Worm (Caenorhabditis elegans): ENCODE measurements around the gene ZK666.4.

DNA sequence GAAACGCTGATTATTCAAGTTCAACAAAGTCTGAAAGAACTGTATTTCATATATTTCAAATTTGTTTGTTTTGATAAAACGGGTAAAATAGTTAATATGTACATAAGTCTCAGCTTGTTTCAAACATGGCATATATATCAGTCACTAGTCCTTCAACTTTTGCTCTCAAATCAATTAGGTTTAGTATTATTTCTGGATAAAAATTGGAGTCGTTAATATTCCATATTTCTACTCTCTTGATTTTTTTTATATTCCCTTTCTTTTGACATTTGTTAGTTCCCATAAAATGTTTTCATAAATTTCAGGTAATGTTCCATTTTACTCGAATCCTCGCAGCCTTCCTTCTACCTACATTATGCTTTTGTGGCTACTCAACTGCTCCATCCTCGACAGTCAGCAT lies 41.2 kb upstream of the ZK666.4 start, which contains the start of gene cut-4:
- no peak for TF ChIP-seq snpc-4 (tag; optimal IDR thresholded peaks at IDR 0.05)
- TF ChIP-seq nhr-77 (tag; optimal IDR thresholded peaks at IDR 0.05), result no peak
- no peak for TF ChIP-seq ama-1 (optimal IDR thresholded peaks at IDR 0.05)
- TF ChIP-seq aly-2 (tag; optimal IDR thresholded peaks at IDR 0.05), result no peak
- TF ChIP-seq nhr-12 (tag; optimal IDR thresholded peaks at IDR 0.05), result no peak
- TF ChIP-seq nhr-25 (tag; optimal IDR thresholded peaks at IDR 0.05), result no peak
- no peak for TF ChIP-seq gmeb-1 (tag; optimal IDR thresholded peaks at IDR 0.05)
- TF ChIP-seq ztf-4 (tag; optimal IDR thresholded peaks at IDR 0.05), result no peak
- TF ChIP-seq skn-1 (tag; optimal IDR thresholded peaks at IDR 0.05), result no peak
- no peak for TF ChIP-seq nhr-237 (tag; optimal IDR thresholded peaks at IDR 0.05)
- no peak for TF ChIP-seq unc-39 (tag; optimal IDR thresholded peaks at IDR 0.05)
- no peak for TF ChIP-seq egl-27 (tag; optimal IDR thresholded peaks at IDR 0.05)
- TF ChIP-seq unc-62 (GFP tag; optimal IDR thresholded peaks at IDR 0.05), result no peak
